Worm (Caenorhabditis elegans) whole organism, mixed stage, embryonic: ENCODE results near the gene tut-2.

Experiments used
- M03D4.4 ChIP-seq: sonication (generic microtip); optimal IDR thresholded peaks from 2 replicates; lab custom pipeline; 2017; ENCODE audit warnings: mild to moderate bottlenecking, missing genetic modification characterization, missing compliant biosample characterization
- bed-3 ChIP-seq: fragments of 200-800 bp; sonication (Bioruptor generic); optimal IDR thresholded peaks from 3 replicates; lab custom pipeline; 2018; ENCODE audit warnings: mild to moderate bottlenecking, missing genetic modification characterization, moderate library complexity, missing compliant biosample characterization
- ceh-39 ChIP-seq: fragments of 150-350 bp; optimal IDR thresholded peaks from 2 replicates; lab custom pipeline; 2014; ENCODE audit warnings: missing biosample characterization, missing genetic modification characterization
- ceh-43 ChIP-seq: fragments of 200-800 bp; sonication (Bioruptor generic); optimal IDR thresholded peaks from 2 replicates; lab custom pipeline; 2018; ENCODE audit warnings: mild to moderate bottlenecking, missing genetic modification characterization, moderate library complexity, missing compliant biosample characterization
- ceh-83 ChIP-seq: fragments of 200-800 bp; sonication (Bioruptor generic); optimal IDR thresholded peaks from 2 replicates; lab custom pipeline; 2018; ENCODE audit warnings: mild to moderate bottlenecking, missing genetic modification characterization, missing compliant biosample characterization
- ces-1 ChIP-seq: fragments of 150-350 bp; optimal IDR thresholded peaks from 2 replicates; lab custom pipeline; 2014; ENCODE audit warnings: missing biosample characterization, missing genetic modification reagents, missing genetic modification characterization
- drap-1 ChIP-seq: fragments of 200-800 bp; sonication (Bioruptor generic); optimal IDR thresholded peaks from 3 replicates; lab custom pipeline; 2018; ENCODE audit warnings: mild to moderate bottlenecking, missing genetic modification characterization, missing compliant biosample characterization
- elt-1 ChIP-seq: sonication (generic microtip); optimal IDR thresholded peaks from 2 replicates; lab custom pipeline; 2017; ENCODE audit warnings: missing genetic modification characterization, mild to moderate bottlenecking, missing compliant biosample characterization, antibody characterized with exemption, moderate library complexity, borderline replicate concordance; ENCODE audit not compliant: insufficient read depth
- elt-3 ChIP-seq: fragments of 150-350 bp; optimal IDR thresholded peaks from 2 replicates; lab custom pipeline; 2014; ENCODE audit warnings: missing biosample characterization, missing genetic modification characterization
- flh-1 ChIP-seq: fragments of 200-800 bp; sonication (Bioruptor generic); optimal IDR thresholded peaks from 2 replicates; lab custom pipeline; 2018; ENCODE audit warnings: mild to moderate bottlenecking, missing genetic modification characterization, moderate library complexity, missing compliant biosample characterization
- hlh-1 ChIP-seq: fragments of 150-350 bp; optimal IDR thresholded peaks from 2 replicates; lab custom pipeline; 2014; ENCODE audit warnings: missing biosample characterization, missing genetic modification reagents, missing genetic modification characterization
- lin-32 ChIP-seq: fragments of 200-800 bp; sonication (Bioruptor generic); optimal IDR thresholded peaks from 2 replicates; lab custom pipeline; 2018; ENCODE audit warnings: mild to moderate bottlenecking, missing genetic modification characterization, missing compliant biosample characterization
- lsy-2 ChIP-seq: fragments of 150-350 bp; optimal IDR thresholded peaks from 2 replicates; lab custom pipeline; 2014; ENCODE audit warnings: missing biosample characterization, missing genetic modification characterization
- mab-5 ChIP-seq: fragments of 150-350 bp; optimal IDR thresholded peaks from 2 replicates; lab custom pipeline; 2014; ENCODE audit warnings: missing biosample characterization, missing genetic modification characterization
- mls-2 ChIP-seq: sonication (generic microtip); optimal IDR thresholded peaks from 2 replicates; lab custom pipeline; 2016; ENCODE audit warnings: mild to moderate bottlenecking, missing genetic modification characterization, moderate library complexity, missing compliant biosample characterization
- nhr-12 ChIP-seq: fragments of 150-350 bp; optimal IDR thresholded peaks from 2 replicates; lab custom pipeline; 2014; ENCODE audit warnings: missing biosample characterization, missing genetic modification characterization
- nhr-2 ChIP-seq: fragments of 150-350 bp; optimal IDR thresholded peaks from 2 replicates; lab custom pipeline; 2014; ENCODE audit warnings: missing biosample characterization, missing genetic modification characterization
- nhr-237 ChIP-seq: fragments of 150-350 bp; optimal IDR thresholded peaks from 2 replicates; lab custom pipeline; 2014; ENCODE audit warnings: missing biosample characterization, missing genetic modification characterization
- nhr-76 ChIP-seq: sonication (generic microtip); optimal IDR thresholded peaks from 2 replicates; lab custom pipeline; 2017; ENCODE audit warnings: missing biosample characterization, missing genetic modification characterization
- pha-4 ChIP-seq: fragments of 150-350 bp; optimal IDR thresholded peaks from 2 replicates; lab custom pipeline; 2018; ENCODE audit warnings: missing biosample characterization, missing genetic modification reagents, missing genetic modification characterization
- sem-2 ChIP-seq: fragments of 200-800 bp; sonication (Bioruptor generic); optimal IDR thresholded peaks from 2 replicates; lab custom pipeline; 2018; ENCODE audit warnings: mild to moderate bottlenecking, missing genetic modification characterization, missing compliant biosample characterization
- sptf-1 ChIP-seq: sonication (generic microtip); optimal IDR thresholded peaks from 2 replicates; lab custom pipeline; 2017; ENCODE audit warnings: mild to moderate bottlenecking, missing genetic modification characterization, moderate library complexity, missing compliant biosample characterization
- tbx-8 ChIP-seq: fragments of 200-800 bp; sonication (Bioruptor generic); optimal IDR thresholded peaks from 2 replicates; lab custom pipeline; 2018; ENCODE audit warnings: mild to moderate bottlenecking, missing genetic modification characterization, moderate library complexity, missing compliant biosample characterization
- unc-120 ChIP-seq: sonication (generic microtip); optimal IDR thresholded peaks from 2 replicates; lab custom pipeline; 2017; ENCODE audit warnings: missing genetic modification characterization, missing compliant biosample characterization; ENCODE audit not compliant: poor library complexity, severe bottlenecking
- unc-39 ChIP-seq: fragments of 150-350 bp; optimal IDR thresholded peaks from 2 replicates; lab custom pipeline; 2014; ENCODE audit warnings: missing biosample characterization, missing genetic modification characterization
- unc-62 ChIP-seq: fragments of 150-350 bp; optimal IDR thresholded peaks from 2 replicates; lab custom pipeline; 2014; ENCODE audit warnings: missing biosample characterization, missing genetic modification reagents, missing genetic modification characterization
- zip-8 ChIP-seq: fragments of 150-350 bp; optimal IDR thresholded peaks from 2 replicates; lab custom pipeline; 2014; ENCODE audit warnings: missing biosample characterization, missing genetic modification characterization
- ztf-11 ChIP-seq: fragments of 150-350 bp; optimal IDR thresholded peaks from 2 replicates; lab custom pipeline; 2014; ENCODE audit warnings: missing biosample characterization, missing genetic modification characterization

Gene tut-2

DNA sequence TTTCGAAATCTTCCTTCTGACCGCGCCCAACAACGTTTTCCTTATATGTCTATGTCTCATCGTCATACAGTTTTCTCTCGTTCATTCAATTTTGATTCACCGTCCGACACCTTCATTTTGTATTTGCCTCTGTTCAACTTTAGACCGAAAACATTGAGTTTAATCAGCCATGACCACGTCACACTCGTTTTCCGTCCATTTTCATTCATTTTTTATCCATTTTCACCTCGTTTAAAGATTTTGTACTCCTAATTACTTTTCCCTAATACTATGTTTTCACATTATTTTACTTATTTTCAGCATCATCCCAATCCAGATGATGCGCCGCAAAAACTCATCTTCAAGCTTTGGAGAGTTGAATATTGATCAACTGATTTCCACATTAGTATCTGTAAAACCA, 44.2 kb downstream of the tut-2 start, which contains the start of gene pph-1:
Gene pph-1 (plus strand): TSS at position 301 of the 400 bp plus-strand sequence.
- TF ChIP-seq drap-1 (GFP tag; lab: Kevin White, UChicago) (no peak), ces-1 (GFP tag; lab: Kevin White, UChicago) (no peak), sptf-1 (tag; lab: Kevin White, UChicago) (no peak), lsy-2 (tag; lab: Kevin White, UChicago) (no peak), unc-62 (GFP tag; lab: Kevin White, UChicago) (no peak), ceh-83 (no peak), ceh-39 (tag; lab: Kevin White, UChicago) (no peak), tbx-8 (GFP tag; lab: Kevin White, UChicago) (no peak), nhr-12 (tag; lab: Kevin White, UChicago) (no peak), ceh-43 (GFP tag; lab: Kevin White, UChicago) (no peak), nhr-76 (tag; lab: Kevin White, UChicago) (no peak), mab-5 (no peak), unc-120 (tag; lab: Kevin White, UChicago) (no peak), nhr-237 (tag; lab: Kevin White, UChicago) (no peak), unc-39 (no peak), flh-1 (no peak), M03D4.4 (no peak)
- TF ChIP-seq, all 35 proteins: peak for 0

DNA sequence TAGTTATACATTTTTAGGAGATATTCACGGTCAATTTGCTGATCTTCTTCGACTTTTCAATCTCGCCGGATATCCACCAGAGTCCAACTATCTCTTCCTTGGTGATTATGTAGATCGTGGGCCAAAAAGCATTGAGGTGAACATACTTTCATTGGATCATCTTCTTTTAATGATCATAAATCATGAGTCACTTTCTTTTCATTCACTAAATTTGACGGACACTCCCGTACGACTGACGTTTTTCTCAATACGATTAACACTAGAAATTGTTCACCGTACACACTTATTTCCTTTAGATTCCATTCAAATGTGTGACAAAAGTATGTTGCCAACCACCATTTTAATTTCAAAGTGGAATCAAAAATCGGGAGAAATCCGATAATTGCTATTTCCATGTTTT, 44.9 kb downstream of the tut-2 start:
- TF ChIP-seq unc-62 (GFP tag; lab: Kevin White, UChicago) = no peak
- TF ChIP-seq flh-1 = no peak
- TF ChIP-seq bed-3 (GFP tag; lab: Kevin White, UChicago) = no peak
- TF ChIP-seq sptf-1 (tag; lab: Kevin White, UChicago) = no peak
- no peak for TF ChIP-seq lin-32 (GFP tag; lab: Kevin White, UChicago)
- TF ChIP-seq elt-3 (tag; lab: Kevin White, UChicago) = no peak
- no peak for TF ChIP-seq nhr-2
- no peak for TF ChIP-seq unc-120 (tag; lab: Kevin White, UChicago)
- TF ChIP-seq elt-1 (tag; lab: Kevin White, UChicago) = no peak
- TF ChIP-seq M03D4.4 = no peak
- no peak for TF ChIP-seq nhr-12 (tag; lab: Kevin White, UChicago)

DNA sequence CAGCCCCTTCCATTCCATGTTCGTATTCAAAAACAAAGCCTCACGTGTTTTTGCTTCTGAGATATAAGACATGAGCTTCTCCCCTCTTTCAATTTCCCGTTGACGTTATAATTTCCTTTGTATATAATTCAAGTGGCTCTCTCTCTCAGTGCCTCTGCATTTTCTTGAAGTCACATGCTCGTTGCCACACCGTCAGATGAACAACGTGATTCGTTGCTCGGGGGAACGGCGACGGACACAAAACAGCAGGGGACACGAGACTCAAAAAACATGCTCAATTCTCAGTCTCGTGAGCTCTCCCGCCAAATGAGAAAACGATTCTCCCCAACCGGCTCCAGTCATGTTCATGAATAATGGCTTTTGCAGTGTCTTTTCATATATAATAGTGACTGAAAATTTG, 50.3 kb downstream of the tut-2 start:
- TF ChIP-seq nhr-2 (no peak), nhr-12 (tag; lab: Kevin White, UChicago) (no peak), hlh-1 (tag; lab: Kevin White, UChicago) (no peak), sem-2 (GFP tag; lab: Kevin White, UChicago) (no peak), elt-1 (tag; lab: Kevin White, UChicago) (no peak), nhr-237 (tag; lab: Kevin White, UChicago) (no peak), ztf-11 (tag; lab: Kevin White, UChicago) (no peak), zip-8 (no peak), pha-4 (tag; lab: Kevin White, UChicago) (no peak), unc-120 (tag; lab: Kevin White, UChicago) (no peak), mab-5 (no peak), nhr-76 (tag; lab: Kevin White, UChicago) (no peak), sptf-1 (tag; lab: Kevin White, UChicago) (no peak), unc-39 (no peak), lin-32 (GFP tag; lab: Kevin White, UChicago) (no peak), mls-2 (no peak), ceh-39 (tag; lab: Kevin White, UChicago) (no peak), lsy-2 (tag; lab: Kevin White, UChicago) (no peak)
